Fruit fly (Drosophila melanogaster): ENCODE measurements around the gene CG3819.

Gene CG3819

dm6 chr3L:18922086-18922485 lies at the start of gene CG3819:
Gene CG3819 (minus strand): TSS chr3L:18922108.
- no peak for TF ChIP-seq CG17801 (GFP tag; optimal IDR thresholded peaks at IDR 0.05; ENCODE audit: partially characterized antibody)

dm6 chr3L:18968193-18968969 lies 46.5 kb upstream of the CG3819 start:
- no peak for TF ChIP-seq CG17801 (GFP tag; optimal IDR thresholded peaks at IDR 0.05; ENCODE audit: partially characterized antibody)

dm6 chr3L:18957032-18957431 lies 35.1 kb upstream of the CG3819 start:
- no peak for TF ChIP-seq CG17801 (GFP tag; optimal IDR thresholded peaks at IDR 0.05; ENCODE audit: partially characterized antibody)

dm6 chr3L:18952399-18952798 lies 30.5 kb upstream of the CG3819 start:
- TF ChIP-seq CG17801 (GFP tag; optimal IDR thresholded peaks at IDR 0.05; ENCODE audit: partially characterized antibody), result no peak

- TF ChIP-seq CG17801 (GFP tag; optimal IDR thresholded peaks at IDR 0.05; ENCODE audit: partially characterized antibody), result no peak
Observed at dm6 chr3L:18950359-18950758, 28.5 kb upstream of the CG3819 start, which contains the start of gene CG6836. Gene CG6836 (plus strand): TSS chr3L:18950629.

dm6 chr3L:18949137-18949536 lies 27.2 kb upstream of the CG3819 start:
- no peak for TF ChIP-seq CG17801 (GFP tag; optimal IDR thresholded peaks at IDR 0.05; ENCODE audit: partially characterized antibody)

dm6 chr3L:18946956-18947355 lies 25.0 kb upstream of the CG3819 start:
- no peak for TF ChIP-seq CG17801 (GFP tag; optimal IDR thresholded peaks at IDR 0.05; ENCODE audit: partially characterized antibody)

dm6 chr3L:18945938-18946337 lies 24.0 kb upstream of the CG3819 start, which contains the start of gene CG32204:
Gene CG32204 (minus strand): TSS chr3L:18946038.
- TF ChIP-seq CG17801 (GFP tag; optimal IDR thresholded peaks at IDR 0.05; ENCODE audit: partially characterized antibody), result no peak

dm6 chr3L:18924790-18925189 lies 2.9 kb upstream of the CG3819 start, which contains the start of gene CG43049:
Gene CG43049 (plus strand): TSS chr3L:18925090.
- no peak for TF ChIP-seq CG17801 (GFP tag; optimal IDR thresholded peaks at IDR 0.05; ENCODE audit: partially characterized antibody)

- TF ChIP-seq CG17801 (GFP tag; optimal IDR thresholded peaks at IDR 0.05; ENCODE audit: partially characterized antibody), result no peak
Observed at dm6 chr3L:18920219-18920618, 1.7 kb downstream of the CG3819 start, which contains the start of gene CG18223. Gene CG18223 (minus strand): TSS chr3L:18920319.

dm6 chr3L:18917281-18917680 lies 4.6 kb downstream of the CG3819 start, which contains the start of gene CG6839:
Gene CG6839 (plus strand): TSS chr3L:18917581.
- no peak for TF ChIP-seq CG17801 (GFP tag; optimal IDR thresholded peaks at IDR 0.05; ENCODE audit: partially characterized antibody)

- TF ChIP-seq CG17801 (GFP tag; optimal IDR thresholded peaks at IDR 0.05; ENCODE audit: partially characterized antibody), result no peak
Observed at dm6 chr3L:18916466-18916865, 5.4 kb downstream of the CG3819 start.

dm6 chr3L:18914100-18914683 lies 7.7 kb downstream of the CG3819 start, which contains the start of gene COX6AL2:
Gene COX6AL2 (minus strand): TSS chr3L:18914150.
- no peak for TF ChIP-seq CG17801 (GFP tag; optimal IDR thresholded peaks at IDR 0.05; ENCODE audit: partially characterized antibody)

dm6 chr3L:18911082-18911481 lies 10.8 kb downstream of the CG3819 start, which contains the start of gene Ir75d:
Gene Ir75d (minus strand): TSS chr3L:18911182.
- TF ChIP-seq CG17801 (GFP tag; optimal IDR thresholded peaks at IDR 0.05; ENCODE audit: partially characterized antibody), result no peak

- TF ChIP-seq CG17801 (GFP tag; optimal IDR thresholded peaks at IDR 0.05; ENCODE audit: partially characterized antibody), result no peak
Observed at dm6 chr3L:18904772-18905601, 16.9 kb downstream of the CG3819 start, which contains the start of the genes CSN1b and Prp6. Gene CSN1b (minus strand): TSS chr3L:18904930. Gene Prp6 (plus strand): TSS chr3L:18905372.
